Fruit fly (Drosophila melanogaster) whole organism, prepupa: Measurements from ENCODE around the gene Dyrk2.
A peak's percentile ranks its signal among the peaks of the same experiment; 100 is the strongest.

Experiments
- CG10631 ChIP-seq: fragments of 200-800 bp; sonication (Bioruptor generic); optimal IDR thresholded peaks from 2 replicates; lab custom pipeline; 2016; ENCODE audit warnings: missing biosample characterization, missing genetic modification characterization
- CG11902 ChIP-seq: fragments of 200-800 bp; sonication (Bioruptor generic); optimal IDR thresholded peaks from 3 replicates; lab custom pipeline; 2016; ENCODE audit warnings: missing biosample characterization, missing genetic modification characterization
- CG34406 ChIP-seq: fragments of 200-800 bp; sonication (Bioruptor generic); optimal IDR thresholded peaks from 3 replicates; lab custom pipeline; 2016; ENCODE audit warnings: missing biosample characterization, missing genetic modification characterization
- CG4318 ChIP-seq: fragments of 200-800 bp; sonication (Bioruptor generic); optimal IDR thresholded peaks from 3 replicates; lab custom pipeline; 2017; ENCODE audit warnings: missing biosample characterization, mild to moderate bottlenecking, missing genetic modification characterization
- CG6808 ChIP-seq: fragments of 200-800 bp; sonication (Bioruptor generic); optimal IDR thresholded peaks from 3 replicates; lab custom pipeline; 2017; ENCODE audit warnings: missing biosample characterization, missing genetic modification characterization, mild to moderate bottlenecking, moderate library complexity, missing genetic modification reagents
- CG8632 ChIP-seq: fragments of 200-800 bp; sonication (Bioruptor generic); optimal IDR thresholded peaks from 3 replicates; lab custom pipeline; 2016; ENCODE audit warnings: missing biosample characterization, missing genetic modification characterization
- Hr39 ChIP-seq: fragments of 200-800 bp; sonication (Bioruptor generic); optimal IDR thresholded peaks from 2 replicates; lab custom pipeline; 2016; ENCODE audit warnings: missing biosample characterization, missing genetic modification characterization
- Lpt ChIP-seq: fragments of 200-800 bp; sonication (Bioruptor generic); optimal IDR thresholded peaks from 3 replicates; lab custom pipeline; 2016; ENCODE audit warnings: missing biosample characterization, missing genetic modification characterization
- OdsH ChIP-seq: fragments of 200-800 bp; sonication (Bioruptor generic); optimal IDR thresholded peaks from 3 replicates; lab custom pipeline; 2016; ENCODE audit warnings: missing biosample characterization, missing genetic modification characterization
- achi ChIP-seq: fragments of 200-800 bp; sonication (Bioruptor generic); optimal IDR thresholded peaks from 3 replicates; lab custom pipeline; 2016; ENCODE audit warnings: missing biosample characterization, missing genetic modification characterization
- eg ChIP-seq: fragments of 200-800 bp; sonication (Bioruptor generic); IDR thresholded peaks from 3 replicates; pipeline ENCODE4 v1.3.6; 2022; ENCODE audit warnings: missing biosample characterization, missing genetic modification characterization
- spab ChIP-seq: fragments of 200-800 bp; sonication (Bioruptor generic); optimal IDR thresholded peaks from 2 replicates; lab custom pipeline; 2017; ENCODE audit warnings: missing biosample characterization, mild to moderate bottlenecking, missing genetic modification characterization, missing genetic modification reagents

dm6 chr2L:14237510-14238277 lies 3.8 kb upstream of the Dyrk2 start:
- peak; percentile 78 for TF ChIP-seq OdsH (GFP tag; lab: Kevin White, UChicago)
- TF ChIP-seq Hr39 (GFP tag; lab: Kevin White, UChicago): peak; percentile 39
- peak; percentile 65 for TF ChIP-seq CG11902 (GFP tag; lab: Kevin White, UChicago)
- TF ChIP-seq spab (GFP tag; lab: Kevin White, UChicago): peak; percentile 83
- peak; percentile 67 for TF ChIP-seq CG4318
- TF ChIP-seq Lpt (GFP tag; lab: Kevin White, UChicago): peak; percentile 65
- peak; percentile 81 for TF ChIP-seq CG10631 (GFP tag; lab: Kevin White, UChicago)
- TF ChIP-seq CG6808 (GFP tag; lab: Kevin White, UChicago): peak; percentile 87
- TF ChIP-seq eg (GFP tag; lab: Robert Waterston, UW): peak; percentile 64
- TF ChIP-seq CG8632 (GFP tag; lab: Kevin White, UChicago): peak; percentile 82
- TF ChIP-seq achi (GFP tag; lab: Kevin White, UChicago): peak; percentile 80
- TF ChIP-seq CG34406 (GFP tag; lab: Kevin White, UChicago): peak; percentile 85
